Worm (Caenorhabditis elegans): ENCODE results near the gene F19B10.4.

The F19B10.4 gene

DNA sequence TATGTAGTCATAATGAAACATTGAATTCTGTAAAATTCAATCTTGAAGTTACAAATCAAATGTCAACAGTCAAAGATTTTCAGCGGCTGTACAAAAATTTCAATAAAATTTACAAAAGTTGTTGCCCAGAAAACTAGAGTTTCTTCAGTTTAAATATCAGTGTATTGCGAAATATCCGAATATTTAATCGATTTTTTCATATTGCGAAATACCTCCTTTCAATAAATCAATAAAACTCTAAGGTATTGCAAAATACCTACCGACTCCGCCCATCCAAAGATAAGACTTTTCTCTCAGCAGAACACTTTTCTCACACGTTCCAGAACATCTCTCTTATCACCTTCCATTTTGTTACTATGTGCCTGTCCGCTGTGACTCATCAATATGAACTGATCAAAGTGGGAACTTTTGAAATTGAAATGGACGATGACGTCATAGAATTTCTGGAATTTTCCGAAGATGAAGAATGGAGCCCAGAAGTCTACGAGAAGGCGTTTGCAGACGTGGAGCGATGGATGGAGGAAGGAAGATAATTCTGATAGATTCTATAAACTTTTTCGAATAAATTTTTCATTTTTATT, 24.7 kb downstream of the F19B10.4 start:
- TF ChIP-seq fos-1 (tag; optimal IDR thresholded peaks at IDR 0.05) (peak; percentile 44), nhr-11 (tag; optimal IDR thresholded peaks at IDR 0.05) (no peak), unc-55 (GFP tag; optimal IDR thresholded peaks at IDR 0.05) (peak; percentile 37)

DNA sequence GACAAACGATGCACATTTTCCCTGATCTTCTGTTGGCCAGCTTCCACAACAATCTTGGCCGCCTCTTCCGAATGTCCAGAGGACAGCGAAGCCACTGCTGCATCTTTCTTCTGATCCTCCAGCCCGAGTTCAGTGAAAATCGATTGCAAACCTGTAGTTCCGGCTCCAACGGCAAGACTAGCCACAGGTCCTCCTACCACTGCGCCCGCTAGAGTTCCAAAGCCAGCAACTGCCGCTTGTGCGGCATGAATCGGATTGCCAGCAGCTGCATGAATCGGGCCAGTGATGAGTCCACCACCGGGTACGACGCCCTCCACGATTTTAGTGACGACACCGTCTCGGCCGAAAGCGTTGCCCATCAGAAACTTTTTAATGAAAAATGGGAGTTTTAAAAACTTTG, 28.5 kb downstream of the F19B10.4 start, which contains the start of gene ifas-1:
Gene ifas-1 (minus strand): TSS at position 387 of the 400 bp plus-strand sequence.
- no peak for TF ChIP-seq sem-4 (tag; optimal IDR thresholded peaks at IDR 0.05)
- TF ChIP-seq nhr-12 (tag; optimal IDR thresholded peaks at IDR 0.05), result no peak
- TF ChIP-seq unc-39 (tag; optimal IDR thresholded peaks at IDR 0.05), result no peak
- TF ChIP-seq elt-3 (tag; optimal IDR thresholded peaks at IDR 0.05), result no peak
- TF ChIP-seq aly-2 (tag; optimal IDR thresholded peaks at IDR 0.05), result no peak
- no peak for TF ChIP-seq gmeb-1 (tag; optimal IDR thresholded peaks at IDR 0.05)
- no peak for TF ChIP-seq lsy-2 (tag; optimal IDR thresholded peaks at IDR 0.05)
- TF ChIP-seq nhr-129 (tag; optimal IDR thresholded peaks at IDR 0.05), result no peak
- TF ChIP-seq unc-55 (GFP tag; optimal IDR thresholded peaks at IDR 0.05), result no peak
- no peak for TF ChIP-seq snpc-4 (tag; optimal IDR thresholded peaks at IDR 0.05)
- no peak for TF ChIP-seq crh-2 (tag; optimal IDR thresholded peaks at IDR 0.05)
- TF ChIP-seq ztf-11 (tag; optimal IDR thresholded peaks at IDR 0.05), result no peak
- TF ChIP-seq sma-3 (GFP tag; optimal IDR thresholded peaks at IDR 0.05), result no peak
- TF ChIP-seq mab-5 (tag; optimal IDR thresholded peaks at IDR 0.05), result no peak
- no peak for TF ChIP-seq lin-11 (tag; optimal IDR thresholded peaks at IDR 0.05)
- no peak for TF ChIP-seq skn-1 (tag; optimal IDR thresholded peaks at IDR 0.05)
- TF ChIP-seq elt-1 (tag; optimal IDR thresholded peaks at IDR 0.05), result no peak

- TF ChIP-seq nhr-23 (tag; optimal IDR thresholded peaks at IDR 0.05) (no peak), lsy-2 (tag; optimal IDR thresholded peaks at IDR 0.05) (no peak), nhr-237 (tag; optimal IDR thresholded peaks at IDR 0.05) (no peak), nhr-12 (tag; optimal IDR thresholded peaks at IDR 0.05) (no peak), mbf-1 (tag; optimal IDR thresholded peaks at IDR 0.05) (no peak), sem-4 (tag; optimal IDR thresholded peaks at IDR 0.05) (no peak), C34F6.9 (tag; optimal IDR thresholded peaks at IDR 0.05) (no peak), nhr-11 (tag; optimal IDR thresholded peaks at IDR 0.05) (no peak)
Observed at ce11 chrII:3690646-3691045, 30.8 kb downstream of the F19B10.4 start, which contains the start of gene srx-101. Gene srx-101 (minus strand): TSS chrII:3690746.

DNA sequence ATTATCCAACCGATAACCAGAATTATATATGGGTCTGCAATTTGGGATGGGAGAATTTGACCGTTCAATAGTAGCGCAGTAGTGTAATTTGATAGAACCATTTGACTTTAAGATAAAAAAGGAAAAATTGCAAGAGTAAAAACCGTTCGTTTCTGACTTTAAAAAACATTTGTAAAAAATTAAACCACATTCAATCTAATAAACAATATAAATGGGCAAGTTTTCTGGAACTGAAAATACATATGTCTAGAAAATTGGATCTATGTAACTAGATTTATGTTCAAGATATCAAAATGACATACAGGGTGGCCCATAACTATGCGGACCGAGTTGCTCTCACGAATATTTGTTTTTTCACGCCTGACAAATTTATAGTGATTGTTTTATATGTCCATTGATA, 34.8 kb downstream of the F19B10.4 start, which contains the start of gene srx-102:
Gene srx-102 (minus strand): TSS at position 101 of the 400 bp plus-strand sequence.
- TF ChIP-seq lin-11 (tag; optimal IDR thresholded peaks at IDR 0.05) (no peak), blmp-1 (tag; optimal IDR thresholded peaks at IDR 0.05; ENCODE audit: insufficient read depth) (no peak), ztf-1 (GFP tag; conservative IDR thresholded peaks at IDR 0.05) (no peak), mdl-1 (tag; optimal IDR thresholded peaks at IDR 0.05) (no peak), ceh-16 (tag; optimal IDR thresholded peaks at IDR 0.05) (no peak), nhr-23 (tag; optimal IDR thresholded peaks at IDR 0.05) (no peak), elt-1 (tag; optimal IDR thresholded peaks at IDR 0.05) (no peak), sma-3 (GFP tag; optimal IDR thresholded peaks at IDR 0.05) (no peak), aly-2 (tag; optimal IDR thresholded peaks at IDR 0.05) (no peak), alr-1 (tag; optimal IDR thresholded peaks at IDR 0.05) (no peak), ceh-82 (tag; optimal IDR thresholded peaks at IDR 0.05) (no peak), C34F6.9 (tag; optimal IDR thresholded peaks at IDR 0.05) (no peak), crh-2 (tag; optimal IDR thresholded peaks at IDR 0.05) (no peak), nhr-237 (tag; optimal IDR thresholded peaks at IDR 0.05) (no peak), ztf-4 (tag; optimal IDR thresholded peaks at IDR 0.05) (no peak), sma-9 (GFP tag; optimal IDR thresholded peaks at IDR 0.05) (no peak), sma-9 (tag; optimal IDR thresholded peaks at IDR 0.05) (no peak), mbf-1 (tag; optimal IDR thresholded peaks at IDR 0.05) (no peak), nhr-11 (tag; optimal IDR thresholded peaks at IDR 0.05) (no peak), nhr-12 (tag; optimal IDR thresholded peaks at IDR 0.05) (no peak)

- no peak for TF ChIP-seq ceh-82 (tag; optimal IDR thresholded peaks at IDR 0.05)
Observed at ce11 chrII:3699591-3699990, 39.7 kb downstream of the F19B10.4 start, which contains the start of gene srx-104. Gene srx-104 (minus strand): TSS chrII:3699691.

DNA sequence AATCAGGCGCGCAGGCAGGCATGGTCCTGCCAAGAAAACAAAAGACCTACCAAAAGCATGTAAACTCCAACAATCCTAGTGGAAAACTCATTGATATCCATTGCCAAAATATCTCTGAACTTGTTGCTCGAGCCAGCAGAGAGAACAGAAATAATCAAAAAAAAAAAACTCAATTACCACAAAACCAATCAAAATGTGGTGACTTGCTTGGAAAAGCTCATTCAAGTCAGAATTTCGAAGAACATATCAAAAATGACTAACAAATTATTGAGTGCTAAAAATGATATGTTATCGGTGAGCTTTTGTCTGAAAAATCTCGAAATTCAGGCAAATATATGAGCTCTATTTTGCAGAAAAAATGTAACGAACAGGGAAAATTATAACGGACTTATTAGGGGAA, 41.4 kb downstream of the F19B10.4 start, which contains the start of gene srx-105:
Gene srx-105 (minus strand): TSS at position 101 of the 400 bp plus-strand sequence.
- TF ChIP-seq R02D3.7 (tag; optimal IDR thresholded peaks at IDR 0.05), result no peak
- TF ChIP-seq skn-1 (tag; optimal IDR thresholded peaks at IDR 0.05), result no peak
- TF ChIP-seq lin-11 (tag; optimal IDR thresholded peaks at IDR 0.05), result no peak
- TF ChIP-seq mdl-1 (tag; optimal IDR thresholded peaks at IDR 0.05), result no peak
- no peak for TF ChIP-seq zag-1 (tag; optimal IDR thresholded peaks at IDR 0.05)
- TF ChIP-seq egl-27 (tag; optimal IDR thresholded peaks at IDR 0.05), result no peak
- TF ChIP-seq ceh-16 (tag; optimal IDR thresholded peaks at IDR 0.05), result no peak
- no peak for TF ChIP-seq nhr-23 (tag; optimal IDR thresholded peaks at IDR 0.05)
- TF ChIP-seq crh-2 (tag; optimal IDR thresholded peaks at IDR 0.05), result no peak
- no peak for TF ChIP-seq aly-2 (tag; optimal IDR thresholded peaks at IDR 0.05)
- no peak for TF ChIP-seq ceh-82 (tag; optimal IDR thresholded peaks at IDR 0.05)
- no peak for TF ChIP-seq blmp-1 (tag; optimal IDR thresholded peaks at IDR 0.05; ENCODE audit: insufficient read depth)
- TF ChIP-seq ama-1 (optimal IDR thresholded peaks at IDR 0.05), result no peak
- no peak for TF ChIP-seq unc-55 (GFP tag; optimal IDR thresholded peaks at IDR 0.05)
- TF ChIP-seq nhr-10 (tag; optimal IDR thresholded peaks at IDR 0.05), result no peak
- TF ChIP-seq Y55F3AM.14 (GFP tag; optimal IDR thresholded peaks at IDR 0.05), result no peak
- TF ChIP-seq mbf-1 (tag; optimal IDR thresholded peaks at IDR 0.05), result no peak
- no peak for TF ChIP-seq ZK546.5 (tag; optimal IDR thresholded peaks at IDR 0.05)
- no peak for TF ChIP-seq mab-5 (tag; optimal IDR thresholded peaks at IDR 0.05)
- no peak for TF ChIP-seq nhr-129 (tag; optimal IDR thresholded peaks at IDR 0.05)

Measured in whole organism, L2 larva.